Worm (Caenorhabditis elegans): ENCODE results near the gene F46B6.2.

- TF ChIP-seq F55B11.4 (tag; optimal IDR thresholded peaks at IDR 0.05; ENCODE audit: borderline replicate concordance, insufficient read depth) (no peak), hlh-26 (GFP tag; conservative IDR thresholded peaks at IDR 0.05) (no peak), unc-62 (GFP tag; optimal IDR thresholded peaks at IDR 0.05) (no peak), snpc-4 (GFP tag; optimal IDR thresholded peaks at IDR 0.05) (no peak), snpc-4 (tag; optimal IDR thresholded peaks at IDR 0.05) (no peak), snpc-3.4 (tag; optimal IDR thresholded peaks at IDR 0.05) (no peak)
These were observed 40.2 kb upstream of the F46B6.2 start for ce11 chrV:9731852-9732251.
